Fruit fly (Drosophila melanogaster): ENCODE measurements around the gene Adh.

- TF ChIP-seq Hr78 (GFP tag; optimal IDR thresholded peaks at IDR 0.05), result no peak
- TF ChIP-seq CG9705 (GFP tag; optimal IDR thresholded peaks at IDR 0.05), result no peak
Measured at dm6 chr2L:14656111-14656881, 40.9 kb downstream of the Adh start.

All from whole organism, wandering third instar larva.